Fruit fly (Drosophila melanogaster) whole organism, embryonic: ENCODE measurements around the gene Toll-4.

Experiments used
- Atf6 ChIP-seq: fragments of 200-800 bp; sonication (Bioruptor generic); IDR thresholded peaks from 2 replicates; pipeline ENCODE4 v1.3.6; 2022; ENCODE audit warnings: missing biosample characterization, missing genetic modification characterization
- CG11696 ChIP-seq: fragments of 200-800 bp; sonication (Bioruptor generic); IDR thresholded peaks from 2 replicates; pipeline ENCODE4 v1.3.6; 2022; ENCODE audit warnings: missing biosample characterization, missing genetic modification characterization
- CG12219 ChIP-seq: fragments of 200-800 bp; sonication (Bioruptor generic); optimal IDR thresholded peaks from 3 replicates; lab custom pipeline; 2018; ENCODE audit warnings: missing biosample characterization, mild to moderate bottlenecking, missing genetic modification characterization
- CG13287 ChIP-seq: fragments of 200-800 bp; sonication (Bioruptor generic); IDR thresholded peaks from 2 replicates; pipeline ENCODE4 v1.3.6; 2022; ENCODE audit warnings: missing biosample characterization, missing genetic modification characterization; ENCODE audit not compliant: partially characterized antibody
- CG17912 ChIP-seq: fragments of 200-800 bp; sonication (Bioruptor generic); optimal IDR thresholded peaks from 2 replicates; lab custom pipeline; 2018; ENCODE audit warnings: missing biosample characterization, mild to moderate bottlenecking, missing genetic modification characterization
- CG18476 ChIP-seq: fragments of 200-800 bp; sonication (Bioruptor generic); optimal IDR thresholded peaks from 2 replicates; lab custom pipeline; 2016; ENCODE audit warnings: missing biosample characterization, mild to moderate bottlenecking, missing genetic modification characterization
- CG32767 ChIP-seq: fragments of 200-800 bp; sonication (Bioruptor generic); IDR thresholded peaks from 2 replicates; pipeline ENCODE4 v1.3.6; 2022; ENCODE audit warnings: missing biosample characterization, missing genetic modification characterization
- CG3407 ChIP-seq: fragments of 200-800 bp; sonication (Bioruptor generic); optimal IDR thresholded peaks from 2 replicates; lab custom pipeline; 2018; ENCODE audit warnings: missing biosample characterization, mild to moderate bottlenecking, missing genetic modification characterization
- CG34422 ChIP-seq: fragments of 200-800 bp; sonication (Bioruptor generic); IDR thresholded peaks from 3 replicates; pipeline ENCODE4 v1.3.6; 2022; ENCODE audit warnings: missing biosample characterization, missing genetic modification characterization
- CG4360 ChIP-seq: fragments of 200-800 bp; sonication (Bioruptor generic); IDR thresholded peaks from 2 replicates; pipeline ENCODE4 v1.3.6; 2022; ENCODE audit warnings: missing biosample characterization, missing genetic modification characterization
- CG5953 ChIP-seq: fragments of 200-800 bp; sonication (Bioruptor generic); IDR thresholded peaks from 2 replicates; pipeline ENCODE4 v1.3.6; 2022; ENCODE audit warnings: missing biosample characterization, missing genetic modification characterization
- CG9876 ChIP-seq: fragments of 200-800 bp; sonication (Bioruptor generic); optimal IDR thresholded peaks from 2 replicates; lab custom pipeline; 2016; ENCODE audit warnings: missing biosample characterization, missing genetic modification characterization
- CHES-1-like ChIP-seq: fragments of 200-800 bp; sonication (Bioruptor generic); optimal IDR thresholded peaks from 2 replicates; lab custom pipeline; 2016; ENCODE audit warnings: missing biosample characterization, missing genetic modification characterization
- CkIIα-i1 ChIP-seq: fragments of 200-800 bp; sonication (Bioruptor generic); IDR thresholded peaks from 2 replicates; pipeline ENCODE4 v1.3.6; 2022; ENCODE audit warnings: missing biosample characterization, missing genetic modification characterization
- CoRest ChIP-seq: fragments of 200-800 bp; sonication (Bioruptor generic); optimal IDR thresholded peaks from 3 replicates; lab custom pipeline; 2018; ENCODE audit warnings: missing biosample characterization, mild to moderate bottlenecking, missing genetic modification characterization, moderate library complexity
- Dbx ChIP-seq: fragments of 200-800 bp; sonication (Bioruptor generic); IDR thresholded peaks from 3 replicates; pipeline ENCODE4 v1.3.6; 2022; ENCODE audit warnings: missing biosample characterization, missing genetic modification characterization
- Dek ChIP-seq: fragments of 200-800 bp; sonication (Bioruptor generic); optimal IDR thresholded peaks from 3 replicates; lab custom pipeline; 2019; ENCODE audit warnings: missing biosample characterization, mild to moderate bottlenecking, missing genetic modification characterization, moderate library complexity
- Dip3 ChIP-seq: fragments of 200-800 bp; sonication (Bioruptor generic); optimal IDR thresholded peaks from 3 replicates; lab custom pipeline; 2016; ENCODE audit warnings: missing biosample characterization, missing genetic modification characterization
- Doc3 ChIP-seq: fragments of 200-800 bp; sonication (Bioruptor generic); IDR thresholded peaks from 3 replicates; pipeline ENCODE4 v1.3.6; 2022; ENCODE audit warnings: missing biosample characterization, missing genetic modification characterization; ENCODE audit not compliant: partially characterized antibody
- Dp ChIP-seq: fragments of 200-800 bp; sonication (Bioruptor generic); optimal IDR thresholded peaks from 2 replicates; lab custom pipeline; 2018; ENCODE audit warnings: missing biosample characterization, mild to moderate bottlenecking, missing genetic modification characterization, moderate library complexity
- Dref ChIP-seq: fragments of 200-800 bp; sonication (Bioruptor generic); IDR thresholded peaks from 2 replicates; pipeline ENCODE4 v1.3.6; 2022; ENCODE audit warnings: missing biosample characterization, missing genetic modification characterization
- Hey ChIP-seq: fragments of 200-800 bp; sonication (Bioruptor generic); optimal IDR thresholded peaks from 3 replicates; lab custom pipeline; 2018; ENCODE audit warnings: missing biosample characterization, mild to moderate bottlenecking, missing genetic modification characterization
- HmgD ChIP-seq: fragments of 200-800 bp; sonication (Bioruptor generic); optimal IDR thresholded peaks from 3 replicates; lab custom pipeline; 2016; ENCODE audit warnings: missing biosample characterization, missing genetic modification characterization
- Hmr ChIP-seq: fragments of 200-800 bp; sonication (Bioruptor generic); optimal IDR thresholded peaks from 3 replicates; lab custom pipeline; 2017; ENCODE audit warnings: mild to moderate bottlenecking, missing biosample characterization, missing genetic modification reagents, missing genetic modification characterization
- Hr3 ChIP-seq: fragments of 200-800 bp; sonication (Bioruptor generic); optimal IDR thresholded peaks from 3 replicates; lab custom pipeline; 2016; ENCODE audit warnings: missing biosample characterization, missing genetic modification characterization
- Jarid2 ChIP-seq: fragments of 200-800 bp; sonication (Bioruptor generic); optimal IDR thresholded peaks from 3 replicates; lab custom pipeline; 2017; ENCODE audit warnings: mild to moderate bottlenecking, missing biosample characterization, missing genetic modification reagents, missing genetic modification characterization
- Lim3 ChIP-seq: fragments of 200-800 bp; sonication (Bioruptor generic); IDR thresholded peaks from 2 replicates; pipeline ENCODE4 v1.3.6; 2022; ENCODE audit warnings: missing biosample characterization, missing genetic modification characterization
- Meics ChIP-seq: fragments of 200-800 bp; sonication (Bioruptor generic); optimal IDR thresholded peaks from 2 replicates; lab custom pipeline; 2017; ENCODE audit warnings: missing biosample characterization, mild to moderate bottlenecking, missing genetic modification characterization
- Optix ChIP-seq: fragments of 200-800 bp; sonication (Bioruptor generic); IDR thresholded peaks from 3 replicates; pipeline ENCODE4 v1.3.6; 2022; ENCODE audit warnings: missing biosample characterization, missing genetic modification characterization
- Pdp1 ChIP-seq, 2 experiments: fragments of 200-800 bp; sonication (Bioruptor generic); optimal IDR thresholded peaks; 3 replicates each; lab custom pipeline; 2016; ENCODE audit warnings: missing biosample characterization in 2 of 2, missing genetic modification characterization in 2 of 2, mild to moderate bottlenecking in 1 of 2, moderate library complexity in 1 of 2
- Sox102F ChIP-seq: fragments of 200-800 bp; sonication (Bioruptor generic); optimal IDR thresholded peaks from 2 replicates; lab custom pipeline; 2018; ENCODE audit warnings: missing biosample characterization, mild to moderate bottlenecking, missing genetic modification characterization, moderate library complexity
- Sry-δ ChIP-seq: fragments of 200-800 bp; sonication (Bioruptor generic); optimal IDR thresholded peaks from 2 replicates; lab custom pipeline; 2016; ENCODE audit warnings: missing biosample characterization, missing genetic modification characterization
- Ssrp ChIP-seq: fragments of 200-800 bp; sonication (Bioruptor generic); optimal IDR thresholded peaks from 2 replicates; lab custom pipeline; 2018; ENCODE audit warnings: missing biosample characterization, mild to moderate bottlenecking, missing genetic modification characterization, moderate library complexity
- Tbp ChIP-seq: fragments of >200 bp; optimal IDR thresholded peaks from 2 replicates; lab custom pipeline; 2018; ENCODE audit warnings: missing biosample characterization, missing genetic modification characterization
- Trl ChIP-seq, 3 experiments: fragments of >200 bp in 2 of 3; fragments of 200-800 bp in 1 of 3; sonication (Bioruptor generic) in 1 of 3; optimal IDR thresholded peaks; 2 replicates in 1 of 3; 3 replicates in 2 of 3; lab custom pipeline; 2016 to 2017; ENCODE audit warnings: missing biosample characterization in 1 of 3, missing genetic modification characterization in 1 of 3
- ara ChIP-seq: fragments of 200-800 bp; sonication (Bioruptor generic); IDR thresholded peaks from 2 replicates; pipeline ENCODE4 v1.3.6; 2022; ENCODE audit warnings: missing biosample characterization, missing genetic modification characterization
- az2 ChIP-seq: fragments of 200-800 bp; sonication (Bioruptor generic); optimal IDR thresholded peaks from 3 replicates; lab custom pipeline; 2016; ENCODE audit warnings: missing biosample characterization, missing genetic modification characterization
- cas ChIP-seq: fragments of 200-800 bp; sonication (Bioruptor generic); IDR thresholded peaks from 2 replicates; pipeline ENCODE4 v1.3.6; 2022; ENCODE audit warnings: missing biosample characterization, missing genetic modification characterization
- dan ChIP-seq: fragments of 200-800 bp; sonication (Bioruptor generic); IDR thresholded peaks from 2 replicates; pipeline ENCODE4 v1.3.6; 2022; ENCODE audit warnings: missing biosample characterization, missing genetic modification characterization
- ewg ChIP-seq: fragments of 200-800 bp; sonication (Bioruptor generic); optimal IDR thresholded peaks from 3 replicates; lab custom pipeline; 2017; ENCODE audit warnings: mild to moderate bottlenecking, missing biosample characterization, missing genetic modification reagents, missing genetic modification characterization
- fd102C ChIP-seq: fragments of 200-800 bp; sonication (Bioruptor generic); optimal IDR thresholded peaks from 2 replicates; lab custom pipeline; 2018; ENCODE audit warnings: missing biosample characterization, mild to moderate bottlenecking, missing genetic modification characterization, moderate library complexity
- jigr1 ChIP-seq: fragments of 200-800 bp; sonication (Bioruptor generic); IDR thresholded peaks from 3 replicates; pipeline ENCODE4 v1.3.6; 2022; ENCODE audit warnings: missing biosample characterization, missing genetic modification characterization
- lab ChIP-seq: fragments of 200-800 bp; sonication (Bioruptor generic); optimal IDR thresholded peaks from 3 replicates; lab custom pipeline; 2017; ENCODE audit warnings: missing biosample characterization, missing genetic modification characterization, mild to moderate bottlenecking, moderate library complexity, missing genetic modification reagents
- mirr ChIP-seq: fragments of 200-800 bp; sonication (Bioruptor generic); optimal IDR thresholded peaks from 3 replicates; lab custom pipeline; 2018; ENCODE audit warnings: missing biosample characterization, mild to moderate bottlenecking, missing genetic modification characterization
- p53 ChIP-seq: fragments of 200-800 bp; sonication (Bioruptor generic); optimal IDR thresholded peaks from 2 replicates; lab custom pipeline; 2016; ENCODE audit warnings: missing biosample characterization, missing genetic modification characterization
- pfk ChIP-seq: fragments of 200-800 bp; sonication (Bioruptor generic); optimal IDR thresholded peaks from 2 replicates; lab custom pipeline; 2018; ENCODE audit warnings: missing biosample characterization, mild to moderate bottlenecking, missing genetic modification characterization, moderate library complexity
- run ChIP-seq: fragments of 200-800 bp; sonication (Bioruptor generic); optimal IDR thresholded peaks from 3 replicates; lab custom pipeline; 2018; ENCODE audit warnings: missing biosample characterization, mild to moderate bottlenecking, missing genetic modification characterization
- tin ChIP-seq: fragments of 200-800 bp; sonication (Bioruptor generic); optimal IDR thresholded peaks from 3 replicates; lab custom pipeline; 2016; ENCODE audit warnings: missing biosample characterization, missing genetic modification characterization
- trh ChIP-seq: fragments of 200-800 bp; sonication (Bioruptor generic); optimal IDR thresholded peaks from 2 replicates; lab custom pipeline; 2016; ENCODE audit warnings: missing biosample characterization, missing genetic modification characterization
- zfh2 ChIP-seq: fragments of 200-800 bp; sonication (Bioruptor generic); optimal IDR thresholded peaks from 2 replicates; lab custom pipeline; 2016; ENCODE audit warnings: missing biosample characterization, missing genetic modification characterization

The Toll-4 gene

DNA sequence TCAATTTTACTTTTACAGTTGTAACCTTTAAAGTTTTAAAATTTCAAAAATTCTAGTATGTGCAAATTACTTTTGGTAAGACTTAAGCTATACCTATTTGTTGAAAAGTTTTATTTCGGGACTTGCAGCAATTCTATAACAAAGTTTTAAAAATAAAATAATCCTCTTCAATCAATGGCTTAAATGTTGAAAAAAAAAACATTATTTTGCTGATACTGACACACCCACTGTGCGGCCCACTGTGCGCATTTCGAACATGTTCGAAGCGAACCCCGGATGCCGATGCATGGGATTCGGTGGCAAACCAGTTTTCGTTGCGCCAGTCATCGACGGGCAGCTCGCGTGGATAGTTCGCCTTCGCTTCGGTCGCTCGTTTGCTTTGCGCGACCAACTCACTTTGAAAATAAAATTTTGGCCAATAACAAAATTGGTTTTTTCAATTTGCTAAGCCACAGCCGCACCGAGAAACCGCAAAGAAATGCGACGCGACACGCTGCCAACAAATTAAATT lies 41.6 kb downstream of the Toll-4 start, which contains the start of gene CG32982 (continued):
- peak; percentile 92 for TF ChIP-seq Hr3
- TF ChIP-seq CoRest (tag; lab: Kevin White, UChicago): peak; percentile 96
- peak; percentile 64 for TF ChIP-seq CG12219
- peak; percentile 19 for TF ChIP-seq HmgD (GFP tag; lab: Kevin White, UChicago)
- TF ChIP-seq tin (GFP tag; lab: Kevin White, UChicago): peak; percentile 92
- TF ChIP-seq CG13287: peak; percentile 53; the same call in 1 of the 2 replicates
- peak; percentile 71 for TF ChIP-seq cas (GFP tag; lab: Robert Waterston, UW)
- peak; percentile 93 for TF ChIP-seq Atf6 (GFP tag; lab: Robert Waterston, UW)
- TF ChIP-seq Dp (GFP tag; lab: Kevin White, UChicago): no peak
- peak; percentile 77 for TF ChIP-seq CG5953 (GFP tag; lab: Robert Waterston, UW)
- peak; percentile 16 for TF ChIP-seq fd102C (GFP tag; lab: Kevin White, UChicago)
- peak; percentile 95 for TF ChIP-seq az2 (GFP tag; lab: Kevin White, UChicago)
- no peak for TF ChIP-seq Trl (optimal IDR thresholded peaks at IDR 0.05; lab: Kevin White, UChicago)
- TF ChIP-seq Trl (GFP tag; optimal IDR thresholded peaks at IDR 0.05; lab: Kevin White, UChicago): peak; percentile 90
- peak; percentile 91 for TF ChIP-seq zfh2 (GFP tag; lab: Kevin White, UChicago)
- peak; percentile 70 for TF ChIP-seq ewg
- TF ChIP-seq pfk (GFP tag; lab: Kevin White, UChicago): peak; percentile 46
- TF ChIP-seq Lim3 (GFP tag; lab: Robert Waterston, UW): peak; percentile 44; the same call in 1 of the 2 replicates
- peak; percentile 37 for TF ChIP-seq p53 (GFP tag; lab: Kevin White, UChicago)
- peak; percentile 94 for TF ChIP-seq Hmr (GFP tag; lab: Kevin White, UChicago)
- no peak for TF ChIP-seq Doc3 (GFP tag; lab: Robert Waterston, UW)
- TF ChIP-seq CG34422 (GFP tag; lab: Robert Waterston, UW): peak; percentile 91
- TF ChIP-seq Dref: no peak
- peak; percentile 27 for TF ChIP-seq CG17912 (GFP tag; lab: Kevin White, UChicago)
- peak; percentile 73 for TF ChIP-seq CG3407 (GFP tag; lab: Kevin White, UChicago)
- peak; percentile 87 for TF ChIP-seq CG9876 (GFP tag; lab: Kevin White, UChicago)
- TF ChIP-seq dan (GFP tag; lab: Robert Waterston, UW): no peak
- peak; percentile 92 for TF ChIP-seq lab (GFP tag; lab: Kevin White, UChicago)
- peak; percentile 77 for TF ChIP-seq mirr (GFP tag; lab: Kevin White, UChicago)
- peak; percentile 95 for TF ChIP-seq Meics (GFP tag; lab: Kevin White, UChicago)
- TF ChIP-seq CG32767 (GFP tag; lab: Robert Waterston, UW): peak; percentile 77
- peak; percentile 93 for TF ChIP-seq Dip3 (GFP tag; lab: Kevin White, UChicago)
- TF ChIP-seq Tbp: no peak
- TF ChIP-seq CG18476 (GFP tag; lab: Kevin White, UChicago): peak; percentile 90
- peak; percentile 89 for TF ChIP-seq Sox102F (GFP tag; lab: Kevin White, UChicago)
- TF ChIP-seq trh: peak; percentile 79
- TF ChIP-seq run: peak; percentile 31
- TF ChIP-seq CG4360: peak; percentile 69
- TF ChIP-seq Optix (GFP tag; lab: Robert Waterston, UW): no peak; the same call in 1 of the 3 replicates
- peak; percentile 61 for TF ChIP-seq Dek (tag; lab: Kevin White, UChicago)
- TF ChIP-seq Hey (tag; lab: Kevin White, UChicago): peak; percentile 8
- peak; percentile 81 to 85 for TF ChIP-seq Pdp1 (GFP tag; optimal IDR thresholded peaks at IDR 0.05; lab: Kevin White, UChicago)
- TF ChIP-seq CHES-1-like (GFP tag; lab: Kevin White, UChicago): peak; percentile 88
- TF ChIP-seq Ssrp (tag; lab: Kevin White, UChicago): peak; percentile 74
- no peak for TF ChIP-seq CkIIα-i1 (GFP tag; lab: Robert Waterston, UW)
- peak; percentile 50 for TF ChIP-seq Sry-δ (GFP tag; lab: Kevin White, UChicago)
- TF ChIP-seq CG11696 (GFP tag; lab: Robert Waterston, UW): peak; percentile 55; the same call in 1 of the 2 replicates
- TF ChIP-seq Jarid2 (GFP tag; lab: Kevin White, UChicago): peak; percentile 99
- peak; percentile 89 for TF ChIP-seq ara (GFP tag; lab: Robert Waterston, UW)
- no peak for TF ChIP-seq jigr1
- TF ChIP-seq Dbx (GFP tag; lab: Robert Waterston, UW): peak; percentile 93
